Worm (Caenorhabditis elegans): ENCODE results near the gene C50A2.3.

DNA sequence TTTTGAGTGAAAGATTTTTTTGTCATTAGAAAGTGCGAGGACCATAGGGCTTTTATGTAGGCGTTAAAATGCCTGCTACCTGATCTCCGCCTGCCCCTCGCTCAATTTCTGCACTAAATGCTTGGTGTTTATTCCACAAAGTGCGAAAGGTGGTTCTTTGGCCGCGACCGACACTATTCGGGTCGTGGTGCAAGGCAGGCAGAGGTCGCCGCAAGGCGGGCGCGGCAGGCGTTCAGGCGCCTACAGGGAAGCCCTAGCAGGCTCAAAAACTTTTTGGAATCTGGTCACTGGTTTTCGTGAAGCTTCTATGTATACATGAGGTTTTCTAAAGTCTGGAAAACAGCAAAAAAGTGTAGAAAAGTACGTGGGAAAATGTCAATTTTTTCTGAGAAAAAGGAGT lies 37.0 kb downstream of the C50A2.3 start:
- TF ChIP-seq dpff-1 (tag; optimal IDR thresholded peaks at IDR 0.05) = no peak
- no peak for TF ChIP-seq lin-54 (GFP tag; optimal IDR thresholded peaks at IDR 0.05)
- no peak for TF ChIP-seq snpc-1.1 (tag; optimal IDR thresholded peaks at IDR 0.05; ENCODE audit: insufficient read depth)
- TF ChIP-seq snpc-4 (GFP tag; optimal IDR thresholded peaks at IDR 0.05) = no peak
- no peak for TF ChIP-seq snpc-4 (tag; optimal IDR thresholded peaks at IDR 0.05)
- no peak for TF ChIP-seq unc-130 (GFP tag; optimal IDR thresholded peaks at IDR 0.05)
- no peak for TF ChIP-seq pha-4 (tag; optimal IDR thresholded peaks at IDR 0.05)
- no peak for TF ChIP-seq Y79H2A.3 (GFP tag; conservative IDR thresholded peaks at IDR 0.05)
- TF ChIP-seq ekl-4 (GFP tag; IDR thresholded peaks at IDR 0.05) = no peak
- no peak for TF ChIP-seq unc-62 (GFP tag; optimal IDR thresholded peaks at IDR 0.05)
- no peak for TF ChIP-seq zim-3 (tag; optimal IDR thresholded peaks at IDR 0.05)
- TF ChIP-seq egrh-3 (GFP tag; IDR thresholded peaks at IDR 0.05) = no peak
- no peak for TF ChIP-seq pbrm-1 (GFP tag; IDR thresholded peaks at IDR 0.05)
- TF ChIP-seq let-607 (tag; optimal IDR thresholded peaks at IDR 0.05) = no peak
